Worm (Caenorhabditis elegans): Measurements from ENCODE around the gene mec-3.

mec-3 gene

ce11 chrIV:10421256-10421655 lies 40.4 kb downstream of the mec-3 start (continued):
- TF ChIP-seq sptf-1 (tag; optimal IDR thresholded peaks at IDR 0.05), result no peak
- no peak for TF ChIP-seq mep-1 (tag; optimal IDR thresholded peaks at IDR 0.05)
- TF ChIP-seq lin-13 (tag; optimal IDR thresholded peaks at IDR 0.05), result no peak

ce11 chrIV:10420440-10420839 lies 41.2 kb downstream of the mec-3 start:
- TF ChIP-seq lin-32 (GFP tag; optimal IDR thresholded peaks at IDR 0.05) (no peak), drap-1 (GFP tag; optimal IDR thresholded peaks at IDR 0.05) (no peak), ztf-11 (tag; optimal IDR thresholded peaks at IDR 0.05) (no peak), sptf-1 (tag; optimal IDR thresholded peaks at IDR 0.05) (no peak), blmp-1 (tag; optimal IDR thresholded peaks at IDR 0.05) (no peak), ceh-83 (GFP tag; optimal IDR thresholded peaks at IDR 0.05) (no peak), nhr-76 (tag; optimal IDR thresholded peaks at IDR 0.05) (no peak), ham-2 (GFP tag; optimal IDR thresholded peaks at IDR 0.05) (no peak), lsy-2 (tag; optimal IDR thresholded peaks at IDR 0.05) (no peak), nhr-28 (tag; optimal IDR thresholded peaks at IDR 0.05) (no peak), mls-2 (tag; optimal IDR thresholded peaks at IDR 0.05) (no peak), mep-1 (tag; optimal IDR thresholded peaks at IDR 0.05) (no peak), flh-1 (GFP tag; optimal IDR thresholded peaks at IDR 0.05) (no peak), unc-39 (tag; optimal IDR thresholded peaks at IDR 0.05) (no peak)

ce11 chrIV:10419896-10420295 lies 41.8 kb downstream of the mec-3 start:
- TF ChIP-seq mab-5 (tag; optimal IDR thresholded peaks at IDR 0.05) (no peak), zip-8 (tag; optimal IDR thresholded peaks at IDR 0.05) (no peak), hlh-1 (tag; optimal IDR thresholded peaks at IDR 0.05) (peak; percentile 38), nhr-76 (tag; optimal IDR thresholded peaks at IDR 0.05) (no peak), unc-62 (GFP tag; optimal IDR thresholded peaks at IDR 0.05) (peak; percentile 75), unc-120 (tag; optimal IDR thresholded peaks at IDR 0.05; ENCODE audit: poor library complexity, severe bottlenecking) (peak; percentile 30), lin-32 (GFP tag; optimal IDR thresholded peaks at IDR 0.05) (no peak), mep-1 (tag; optimal IDR thresholded peaks at IDR 0.05) (no peak), tbx-8 (GFP tag; optimal IDR thresholded peaks at IDR 0.05) (no peak), sptf-1 (tag; optimal IDR thresholded peaks at IDR 0.05) (no peak), nhr-28 (tag; optimal IDR thresholded peaks at IDR 0.05) (no peak)

- TF ChIP-seq flh-1 (GFP tag; optimal IDR thresholded peaks at IDR 0.05), result no peak
- no peak for TF ChIP-seq ham-2 (GFP tag; optimal IDR thresholded peaks at IDR 0.05)
- no peak for TF ChIP-seq lsy-2 (tag; optimal IDR thresholded peaks at IDR 0.05)
- no peak for TF ChIP-seq lin-13 (tag; optimal IDR thresholded peaks at IDR 0.05)
- TF ChIP-seq unc-39 (tag; optimal IDR thresholded peaks at IDR 0.05), result no peak
- TF ChIP-seq tbx-8 (GFP tag; optimal IDR thresholded peaks at IDR 0.05), result no peak
- no peak for TF ChIP-seq hlh-1 (tag; optimal IDR thresholded peaks at IDR 0.05)
- no peak for TF ChIP-seq nhr-2 (tag; optimal IDR thresholded peaks at IDR 0.05)
- TF ChIP-seq zip-8 (tag; optimal IDR thresholded peaks at IDR 0.05), result no peak
These were observed 43.9 kb downstream of the mec-3 start, which contains the start of gene F13B12.6 for ce11 chrIV:10417781-10418180. F13B12.6 (minus strand) TSS chrIV:10417881.

ce11 chrIV:10413828-10414227 lies 47.8 kb downstream of the mec-3 start, which contains the start of gene R10H10.7:
R10H10.7 (minus strand) TSS chrIV:10413928.
- TF ChIP-seq nhr-2 (tag; optimal IDR thresholded peaks at IDR 0.05), result no peak
- TF ChIP-seq lsy-2 (tag; optimal IDR thresholded peaks at IDR 0.05), result no peak
- no peak for TF ChIP-seq nhr-28 (tag; optimal IDR thresholded peaks at IDR 0.05)
- no peak for TF ChIP-seq sem-2 (GFP tag; optimal IDR thresholded peaks at IDR 0.05)
- TF ChIP-seq ztf-11 (tag; optimal IDR thresholded peaks at IDR 0.05), result no peak
- TF ChIP-seq bed-3 (GFP tag; optimal IDR thresholded peaks at IDR 0.05), result no peak
- TF ChIP-seq lin-13 (tag; optimal IDR thresholded peaks at IDR 0.05), result no peak
- TF ChIP-seq lin-32 (GFP tag; optimal IDR thresholded peaks at IDR 0.05), result no peak
- TF ChIP-seq nhr-237 (tag; optimal IDR thresholded peaks at IDR 0.05), result no peak
- no peak for TF ChIP-seq ceh-83 (GFP tag; optimal IDR thresholded peaks at IDR 0.05)
- no peak for TF ChIP-seq elt-3 (tag; optimal IDR thresholded peaks at IDR 0.05)
- no peak for TF ChIP-seq drap-1 (GFP tag; optimal IDR thresholded peaks at IDR 0.05)
- no peak for TF ChIP-seq sptf-1 (tag; optimal IDR thresholded peaks at IDR 0.05)
- TF ChIP-seq mab-5 (tag; optimal IDR thresholded peaks at IDR 0.05), result no peak
- no peak for TF ChIP-seq pha-4 (tag; optimal IDR thresholded peaks at IDR 0.05)
- no peak for TF ChIP-seq ham-2 (GFP tag; optimal IDR thresholded peaks at IDR 0.05)
- no peak for TF ChIP-seq ceh-43 (GFP tag; optimal IDR thresholded peaks at IDR 0.05)
- TF ChIP-seq tbx-8 (GFP tag; optimal IDR thresholded peaks at IDR 0.05), result no peak
- no peak for TF ChIP-seq zip-8 (tag; optimal IDR thresholded peaks at IDR 0.05)

- no peak for TF ChIP-seq mep-1 (tag; optimal IDR thresholded peaks at IDR 0.05)
- no peak for TF ChIP-seq nhr-2 (tag; optimal IDR thresholded peaks at IDR 0.05)
- TF ChIP-seq drap-1 (GFP tag; optimal IDR thresholded peaks at IDR 0.05), result no peak
- no peak for TF ChIP-seq hlh-1 (tag; optimal IDR thresholded peaks at IDR 0.05)
- TF ChIP-seq ceh-83 (GFP tag; optimal IDR thresholded peaks at IDR 0.05), result no peak
- no peak for TF ChIP-seq ham-2 (GFP tag; optimal IDR thresholded peaks at IDR 0.05)
- TF ChIP-seq blmp-1 (tag; optimal IDR thresholded peaks at IDR 0.05), result no peak
- no peak for TF ChIP-seq nhr-76 (tag; optimal IDR thresholded peaks at IDR 0.05)
- TF ChIP-seq tbx-8 (GFP tag; optimal IDR thresholded peaks at IDR 0.05), result no peak
- no peak for TF ChIP-seq sptf-1 (tag; optimal IDR thresholded peaks at IDR 0.05)
- no peak for TF ChIP-seq unc-39 (tag; optimal IDR thresholded peaks at IDR 0.05)
- no peak for TF ChIP-seq lin-13 (tag; optimal IDR thresholded peaks at IDR 0.05)
These were observed 52.3 kb downstream of the mec-3 start, which contains the start of gene rfk-1 for ce11 chrIV:10409377-10409776. rfk-1 (minus strand) TSS chrIV:10409477.

All from whole organism, mixed stage, embryonic.